Fruit fly (Drosophila melanogaster) whole organism, embryonic: Measurements from ENCODE around the gene Pits.

Experiments used
- Aef1 ChIP-seq: fragments of 200-800 bp; sonication (Bioruptor generic); IDR thresholded peaks from 3 replicates; pipeline ENCODE4 v1.3.6; 2022; ENCODE audit warnings: missing biosample characterization, missing genetic modification characterization
- Awh ChIP-seq: fragments of 200-800 bp; sonication (Bioruptor generic); IDR thresholded peaks from 2 replicates; pipeline ENCODE4, ENCODE4 v1.3.6; 2022; ENCODE audit warnings: missing biosample characterization, missing genetic modification characterization
- CG10209 ChIP-seq: fragments of 200-800 bp; sonication (Bioruptor generic); optimal IDR thresholded peaks from 3 replicates; lab custom pipeline; 2017; ENCODE audit warnings: missing biosample characterization, mild to moderate bottlenecking, missing genetic modification characterization, missing genetic modification reagents
- CG10431 ChIP-seq: fragments of 200-800 bp; sonication (Bioruptor generic); optimal IDR thresholded peaks from 3 replicates; lab custom pipeline; 2018; ENCODE audit warnings: missing biosample characterization, mild to moderate bottlenecking, missing genetic modification characterization
- CG10462 ChIP-seq: fragments of 200-800 bp; sonication (Bioruptor generic); optimal IDR thresholded peaks from 2 replicates; lab custom pipeline; 2016; ENCODE audit warnings: missing biosample characterization, missing genetic modification characterization
- CG11504 ChIP-seq: fragments of 200-800 bp; sonication (Bioruptor generic); optimal IDR thresholded peaks from 3 replicates; lab custom pipeline; 2019; ENCODE audit warnings: missing biosample characterization, mild to moderate bottlenecking, missing genetic modification characterization, moderate library complexity
- CG11723 ChIP-seq: fragments of 200-800 bp; sonication (Bioruptor generic); optimal IDR thresholded peaks from 2 replicates; lab custom pipeline; 2017; ENCODE audit warnings: missing biosample characterization, mild to moderate bottlenecking, missing genetic modification characterization
- CG1233 ChIP-seq: fragments of 200-800 bp; sonication (Bioruptor generic); optimal IDR thresholded peaks from 4 replicates; lab custom pipeline; 2018; ENCODE audit warnings: missing biosample characterization, mild to moderate bottlenecking, missing genetic modification characterization
- CG12391 ChIP-seq: fragments of 200-800 bp; sonication (Bioruptor generic); optimal IDR thresholded peaks from 3 replicates; lab custom pipeline; 2018; ENCODE audit warnings: missing biosample characterization, mild to moderate bottlenecking, missing genetic modification characterization, moderate library complexity
- CG13775 ChIP-seq: fragments of 200-800 bp; sonication (Bioruptor generic); optimal IDR thresholded peaks from 3 replicates; lab custom pipeline; 2017; ENCODE audit warnings: missing biosample characterization, mild to moderate bottlenecking, missing genetic modification characterization
- CG17361 ChIP-seq: fragments of 200-800 bp; sonication (Bioruptor generic); IDR thresholded peaks from 3 replicates; pipeline ENCODE4 v1.3.6; 2022; ENCODE audit warnings: missing biosample characterization, missing genetic modification characterization
- CG17385 ChIP-seq: fragments of 200-800 bp; sonication (Bioruptor generic); optimal IDR thresholded peaks from 3 replicates; lab custom pipeline; 2018; ENCODE audit warnings: missing biosample characterization, mild to moderate bottlenecking, missing genetic modification characterization
- CG18262 ChIP-seq: fragments of 200-800 bp; optimal IDR thresholded peaks from 3 replicates; lab custom pipeline; 2019; ENCODE audit warnings: missing biosample characterization, mild to moderate bottlenecking, missing genetic modification characterization, moderate library complexity
- CG18764 ChIP-seq: fragments of 200-800 bp; sonication (Bioruptor generic); optimal IDR thresholded peaks from 3 replicates; lab custom pipeline; 2016; ENCODE audit warnings: missing biosample characterization, missing genetic modification characterization
- CG30020 ChIP-seq: fragments of 200-800 bp; optimal IDR thresholded peaks from 2 replicates; lab custom pipeline; 2019; ENCODE audit warnings: missing biosample characterization, mild to moderate bottlenecking, missing genetic modification characterization, moderate library complexity
- CG42726 ChIP-seq: fragments of 200-800 bp; sonication (Bioruptor generic); IDR thresholded peaks from 2 replicates; pipeline ENCODE4 v1.3.6; 2022; ENCODE audit warnings: missing biosample characterization, missing genetic modification characterization; ENCODE audit not compliant: partially characterized antibody
- CG43689 ChIP-seq: fragments of 200-800 bp; sonication (Bioruptor generic); IDR thresholded peaks from 2 replicates; pipeline ENCODE4 v1.3.6; 2022; ENCODE audit warnings: missing biosample characterization, missing genetic modification characterization
- CG7745 ChIP-seq: fragments of 200-800 bp; sonication (Bioruptor generic); optimal IDR thresholded peaks from 2 replicates; lab custom pipeline; 2018; ENCODE audit warnings: missing biosample characterization, mild to moderate bottlenecking, missing genetic modification characterization, moderate library complexity
- CG8359 ChIP-seq: fragments of 200-800 bp; sonication (Bioruptor generic); optimal IDR thresholded peaks from 2 replicates; lab custom pipeline; 2017; ENCODE audit warnings: missing biosample characterization, mild to moderate bottlenecking, missing genetic modification characterization, borderline replicate concordance
- CG8765 ChIP-seq: fragments of 200-800 bp; sonication (Bioruptor generic); IDR thresholded peaks from 2 replicates; pipeline ENCODE4 v1.3.6; 2022; ENCODE audit warnings: missing biosample characterization, missing genetic modification characterization
- CG8924 ChIP-seq: fragments of 200-800 bp; optimal IDR thresholded peaks from 3 replicates; lab custom pipeline; 2019; ENCODE audit warnings: missing biosample characterization, mild to moderate bottlenecking, missing genetic modification characterization, moderate library complexity
- CTCF ChIP-seq: fragments of 200-800 bp; sonication (Bioruptor generic); optimal IDR thresholded peaks from 2 replicates; lab custom pipeline; 2017; ENCODE audit warnings: missing biosample characterization, mild to moderate bottlenecking, missing genetic modification characterization, moderate library complexity
- CrebB ChIP-seq: fragments of 200-800 bp; sonication (Bioruptor generic); optimal IDR thresholded peaks from 3 replicates; lab custom pipeline; 2018; ENCODE audit warnings: missing biosample characterization, mild to moderate bottlenecking, missing genetic modification characterization
- Dad ChIP-seq: fragments of 200-800 bp; sonication (Bioruptor generic); optimal IDR thresholded peaks from 3 replicates; lab custom pipeline; 2016; ENCODE audit warnings: missing biosample characterization, missing genetic modification characterization
- Doc3 ChIP-seq: fragments of 200-800 bp; sonication (Bioruptor generic); IDR thresholded peaks from 3 replicates; pipeline ENCODE4 v1.3.6; 2022; ENCODE audit warnings: missing biosample characterization, missing genetic modification characterization; ENCODE audit not compliant: partially characterized antibody
- Drgx ChIP-seq: fragments of 200-800 bp; sonication (Bioruptor generic); IDR thresholded peaks from 2 replicates; pipeline ENCODE4 v1.3.6; 2022; ENCODE audit warnings: missing biosample characterization, missing genetic modification characterization
- HHEX ChIP-seq: fragments of 200-800 bp; sonication (Bioruptor generic); optimal IDR thresholded peaks from 3 replicates; lab custom pipeline; 2017; ENCODE audit warnings: missing biosample characterization, mild to moderate bottlenecking, missing genetic modification characterization, missing genetic modification reagents
- HLH3B ChIP-seq: fragments of 200-800 bp; sonication (Bioruptor generic); IDR thresholded peaks from 2 replicates; pipeline ENCODE4 v1.3.6; 2022; ENCODE audit warnings: missing biosample characterization, missing genetic modification characterization
- HLH4C ChIP-seq: fragments of 200-800 bp; sonication (Bioruptor generic); IDR thresholded peaks from 3 replicates; pipeline ENCODE4 v1.3.6; 2022; ENCODE audit warnings: missing biosample characterization, missing genetic modification characterization; ENCODE audit not compliant: partially characterized antibody
- HmgZ ChIP-seq: fragments of 200-800 bp; sonication (Bioruptor generic); optimal IDR thresholded peaks from 2 replicates; lab custom pipeline; 2018; ENCODE audit warnings: missing biosample characterization, mild to moderate bottlenecking, missing genetic modification characterization
- Nf-YC ChIP-seq: fragments of 200-800 bp; optimal IDR thresholded peaks from 3 replicates; lab custom pipeline; 2019; ENCODE audit warnings: missing biosample characterization, mild to moderate bottlenecking, missing genetic modification characterization, moderate library complexity
- Oaz ChIP-seq: fragments of 200-800 bp; sonication (Bioruptor generic); IDR thresholded peaks from 2 replicates; pipeline ENCODE4 v1.3.6; 2022; ENCODE audit warnings: missing biosample characterization, missing genetic modification characterization
- PHDP ChIP-seq: fragments of 200-800 bp; sonication (Bioruptor generic); optimal IDR thresholded peaks from 3 replicates; lab custom pipeline; 2018; ENCODE audit warnings: missing biosample characterization, mild to moderate bottlenecking, missing genetic modification characterization, moderate library complexity
- Sox102F ChIP-seq: fragments of 200-800 bp; sonication (Bioruptor generic); optimal IDR thresholded peaks from 2 replicates; lab custom pipeline; 2018; ENCODE audit warnings: missing biosample characterization, mild to moderate bottlenecking, missing genetic modification characterization, moderate library complexity
- Spps ChIP-seq: fragments of 200-800 bp; sonication (Bioruptor generic); optimal IDR thresholded peaks from 2 replicates; lab custom pipeline; 2018; ENCODE audit warnings: missing biosample characterization, mild to moderate bottlenecking, missing genetic modification characterization
- Taf1 ChIP-seq: fragments of 200-800 bp; sonication (Bioruptor generic); IDR thresholded peaks from 2 replicates; pipeline ENCODE4 v1.3.6; 2022; ENCODE audit warnings: missing biosample characterization, missing genetic modification characterization
- bab2 ChIP-seq: fragments of 200-800 bp; sonication (Bioruptor generic); optimal IDR thresholded peaks from 2 replicates; lab custom pipeline; 2016; ENCODE audit warnings: missing biosample characterization, missing genetic modification characterization
- chinmo ChIP-seq: fragments of 200-800 bp; sonication (Bioruptor generic); IDR thresholded peaks from 4 replicates; pipeline ENCODE4 v1.3.6; 2022; ENCODE audit warnings: missing biosample characterization, missing genetic modification characterization; ENCODE audit not compliant: partially characterized antibody
- chm ChIP-seq: fragments of 200-800 bp; sonication (Bioruptor generic); IDR thresholded peaks from 2 replicates; pipeline ENCODE4 v1.3.6; 2022; ENCODE audit warnings: missing biosample characterization, missing genetic modification characterization
- ci ChIP-seq: fragments of 200-800 bp; sonication (Bioruptor generic); IDR thresholded peaks from 3 replicates; pipeline ENCODE4 v1.3.6; 2022; ENCODE audit warnings: missing biosample characterization, missing genetic modification characterization
- fd96Cb ChIP-seq: fragments of 200-800 bp; sonication (Bioruptor generic); optimal IDR thresholded peaks from 2 replicates; lab custom pipeline; 2018; ENCODE audit warnings: missing biosample characterization, mild to moderate bottlenecking, missing genetic modification characterization, moderate library complexity
- fu2 ChIP-seq: fragments of 200-800 bp; sonication (Bioruptor generic); optimal IDR thresholded peaks from 2 replicates; lab custom pipeline; 2016; ENCODE audit warnings: missing biosample characterization, missing genetic modification characterization
- luna ChIP-seq: fragments of 200-800 bp; sonication (Bioruptor generic); optimal IDR thresholded peaks from 2 replicates; lab custom pipeline; 2016; ENCODE audit warnings: missing biosample characterization, missing genetic modification characterization
- oc ChIP-seq: fragments of 200-800 bp; sonication (Bioruptor generic); optimal IDR thresholded peaks from 2 replicates; lab custom pipeline; 2018; ENCODE audit warnings: missing biosample characterization, mild to moderate bottlenecking, missing genetic modification characterization, moderate library complexity
- ranshi ChIP-seq: fragments of 200-800 bp; sonication (Bioruptor generic); IDR thresholded peaks from 2 replicates; pipeline ENCODE4 v1.3.6; 2022; ENCODE audit warnings: missing biosample characterization, missing genetic modification characterization
- row ChIP-seq: fragments of 200-800 bp; sonication (Bioruptor generic); IDR thresholded peaks from 3 replicates; pipeline ENCODE4 v1.3.6; 2022; ENCODE audit warnings: missing biosample characterization, missing genetic modification characterization
- sens ChIP-seq: fragments of 200-800 bp; sonication (Bioruptor generic); peaks from one replicate; lab custom pipeline; 2016; ENCODE audit warnings: missing biosample characterization, missing genetic modification characterization
- sisA ChIP-seq: fragments of 200-800 bp; sonication (Bioruptor generic); IDR thresholded peaks from 2 replicates; pipeline ENCODE4 v1.3.6; 2022; ENCODE audit warnings: missing biosample characterization, missing genetic modification characterization
- stwl ChIP-seq: fragments of 200-800 bp; sonication (Bioruptor generic); optimal IDR thresholded peaks from 3 replicates; lab custom pipeline; 2018; ENCODE audit warnings: missing biosample characterization, mild to moderate bottlenecking, missing genetic modification characterization, moderate library complexity
- tna ChIP-seq: fragments of 200-800 bp; sonication (Bioruptor generic); IDR thresholded peaks from 2 replicates; pipeline ENCODE4 v1.3.6; 2022; ENCODE audit warnings: missing biosample characterization, missing genetic modification characterization; ENCODE audit not compliant: partially characterized antibody
- yki ChIP-seq: fragments of >200 bp; optimal IDR thresholded peaks from 3 replicates; lab custom pipeline; 2018
- zf30C ChIP-seq: fragments of 200-800 bp; sonication (Bioruptor generic); optimal IDR thresholded peaks from 3 replicates; lab custom pipeline; 2018; ENCODE audit warnings: missing biosample characterization, mild to moderate bottlenecking, missing genetic modification characterization

Pits gene

DNA sequence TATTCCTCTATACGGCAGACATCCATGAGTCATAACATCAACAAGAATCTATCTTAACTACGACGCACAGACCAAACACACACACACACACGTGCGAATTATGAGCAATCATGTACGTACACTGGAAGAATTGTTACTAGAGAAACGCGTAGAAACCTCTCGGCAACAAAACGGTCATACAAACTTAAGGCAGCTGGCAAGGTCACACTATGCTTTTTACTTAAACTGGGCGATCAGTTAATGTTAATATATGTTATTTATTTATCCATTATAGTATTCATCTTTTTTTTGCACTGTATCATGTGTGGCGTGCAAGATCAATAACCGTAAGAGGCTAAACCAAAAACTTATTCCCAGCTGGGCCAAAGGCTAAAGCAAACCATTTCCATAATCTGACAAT, 43.8 kb downstream of the Pits start (continued):
- TF ChIP-seq HHEX (peak; percentile 21), ranshi (GFP tag; lab: Robert Waterston, UW) (peak; percentile 30; the same call in 1 of the 2 replicates), CG10462 (no peak), chinmo (GFP tag; lab: Robert Waterston, UW) (no peak), CG7745 (tag; lab: Kevin White, UChicago) (no peak), Doc3 (GFP tag; lab: Robert Waterston, UW) (no peak), CG8924 (tag; lab: Kevin White, UChicago) (peak; percentile 20), Dad (GFP tag; lab: Kevin White, UChicago) (no peak), yki (lab: Kevin White, UChicago) (no peak), CG17361 (GFP tag; lab: Robert Waterston, UW) (0 out of 3 replicates have a peak, but pooled peaks have one; percentile 24), CG8359 (GFP tag; lab: Kevin White, UChicago) (no peak), Aef1 (no peak), HmgZ (tag; lab: Kevin White, UChicago) (no peak), chm (no peak), HLH3B (GFP tag; lab: Robert Waterston, UW) (peak; percentile 9; the same call in 1 of the 2 replicates), HLH4C (no peak), CG10209 (GFP tag; lab: Kevin White, UChicago) (no peak), zf30C (GFP tag; lab: Kevin White, UChicago) (no peak), CG18262 (no peak), CG43689 (GFP tag; lab: Robert Waterston, UW) (0 out of 2 replicates have a peak, but pooled peaks have one; percentile 7), CTCF (no peak), CG18764 (GFP tag; lab: Kevin White, UChicago) (no peak), CrebB (tag; lab: Kevin White, UChicago) (no peak), Spps (tag; lab: Kevin White, UChicago) (no peak), sens (GFP tag; lab: Kevin White, UChicago) (no peak), CG12391 (tag; lab: Kevin White, UChicago) (peak; percentile 3), Sox102F (GFP tag; lab: Kevin White, UChicago) (peak; percentile 36), ci (peak; percentile 53; the same call in 1 of the 3 replicates), Nf-YC (tag; lab: Kevin White, UChicago) (no peak), CG11504 (tag; lab: Kevin White, UChicago) (peak; percentile 60), row (GFP tag; lab: Robert Waterston, UW) (peak; percentile 39), sisA (peak; percentile 17; the same call in 1 of the 2 replicates), PHDP (tag; lab: Kevin White, UChicago) (peak; percentile 41), CG13775 (GFP tag; lab: Kevin White, UChicago) (peak; percentile 12), fu2 (no peak), stwl (tag; lab: Kevin White, UChicago) (no peak), CG1233 (GFP tag; lab: Kevin White, UChicago) (no peak), CG8765 (GFP tag; lab: Robert Waterston, UW) (no peak), CG17385 (GFP tag; lab: Kevin White, UChicago) (no peak), luna (GFP tag; lab: Kevin White, UChicago) (no peak), CG11723 (GFP tag; lab: Kevin White, UChicago) (no peak), Oaz (no peak), CG42726 (GFP tag; lab: Robert Waterston, UW) (no peak), fd96Cb (tag; lab: Kevin White, UChicago) (peak; percentile 10), bab2 (GFP tag; lab: Kevin White, UChicago) (no peak), Drgx (no peak), Taf1 (GFP tag; lab: Robert Waterston, UW) (no peak), CG10431 (no peak), tna (GFP tag; lab: Robert Waterston, UW) (no peak), Awh (GFP tag; lab: Robert Waterston, UW) (no peak), oc (no peak), CG30020 (tag; lab: Kevin White, UChicago) (no peak)
